Worm (Caenorhabditis elegans): ENCODE measurements around the gene B0303.14.

Gene B0303.14

DNA sequence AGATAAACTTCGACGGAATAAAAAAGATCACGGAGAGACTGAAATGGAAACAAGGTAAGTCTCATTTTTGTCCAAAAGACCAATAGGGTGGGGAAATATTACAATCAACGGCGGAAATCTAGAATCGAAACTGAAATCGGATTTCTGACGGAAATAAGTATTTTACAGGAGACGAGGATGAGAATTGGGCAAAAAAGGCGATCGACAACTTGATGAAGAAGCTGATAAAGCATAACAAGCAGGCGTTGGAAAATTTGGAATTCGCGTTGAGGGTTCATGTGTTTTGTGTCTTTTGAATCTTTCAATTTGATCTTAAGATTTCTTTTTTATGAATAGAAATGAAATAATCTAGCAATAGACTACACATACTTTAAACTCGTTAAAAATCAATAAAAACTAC, 34.6 kb upstream of the B0303.14 start, which contains the start of gene ugtp-1:
Gene ugtp-1 (minus strand): TSS at position 101 of the 400 bp plus-strand sequence.
- TF ChIP-seq ets-5 (GFP tag; IDR thresholded peaks at IDR 0.05), result no peak

DNA sequence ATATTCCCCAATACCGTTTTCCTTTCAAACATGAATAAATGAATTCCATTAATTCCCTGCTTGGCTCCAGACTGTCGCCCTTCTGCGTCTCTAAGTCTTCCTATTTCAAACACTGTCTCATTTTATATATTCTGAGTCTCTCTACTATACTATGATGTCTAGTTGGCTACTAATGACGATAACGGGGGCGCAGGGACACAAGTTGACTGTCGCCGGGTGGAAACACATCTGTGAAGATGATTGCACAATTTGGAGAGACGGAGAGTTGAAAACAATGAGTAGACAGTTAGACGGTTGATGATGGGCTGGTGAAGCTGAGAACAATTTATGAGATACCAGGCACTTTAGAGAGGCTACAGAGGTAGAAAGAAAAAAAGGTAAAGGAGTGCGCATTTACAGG, 33.5 kb upstream of the B0303.14 start, which contains the start of gene sma-2:
Gene sma-2 (plus strand): TSS at position 194 of the 400 bp plus-strand sequence.
- TF ChIP-seq hpl-2 (GFP tag; optimal IDR thresholded peaks at IDR 0.05) (peak; percentile 53), nhr-47 (tag; optimal IDR thresholded peaks at IDR 0.05) (peak; percentile 45), fkh-10 (GFP tag; optimal IDR thresholded peaks at IDR 0.05) (no peak), jun-1 (tag; optimal IDR thresholded peaks at IDR 0.05) (peak; percentile 34), lin-15B (tag; optimal IDR thresholded peaks at IDR 0.05) (no peak), lin-35 (GFP tag; optimal IDR thresholded peaks at IDR 0.05) (peak; percentile 27 to 78), nhr-12 (tag; optimal IDR thresholded peaks at IDR 0.05) (no peak), skn-1 (tag; optimal IDR thresholded peaks at IDR 0.05) (peak; percentile 14), dpl-1 (GFP tag; optimal IDR thresholded peaks at IDR 0.05) (peak; percentile 2 to 49 (median 42)), grh-1 (GFP tag; IDR thresholded peaks at IDR 0.05) (0 out of 2 replicates have a peak, but pooled peaks have one; percentile 32), dsc-1 (tag; optimal IDR thresholded peaks at IDR 0.05) (no peak), fkh-4 (tag; optimal IDR thresholded peaks at IDR 0.05; ENCODE audit: borderline replicate concordance) (no peak), tbx-2 (tag; optimal IDR thresholded peaks at IDR 0.05) (peak; percentile 81), hlh-17 (GFP tag; optimal IDR thresholded peaks at IDR 0.05; ENCODE audit: borderline replicate concordance) (no peak), pqm-1 (tag; optimal IDR thresholded peaks at IDR 0.05) (no peak), ztf-11 (tag; optimal IDR thresholded peaks at IDR 0.05) (peak in 1 of 2 experiments; percentile 22), ceh-8 (GFP tag; optimal IDR thresholded peaks at IDR 0.05) (no peak), alr-1 (tag; optimal IDR thresholded peaks at IDR 0.05; ENCODE audit: borderline replicate concordance) (no peak), fkh-8 (tag; optimal IDR thresholded peaks at IDR 0.05) (no peak), zag-1 (tag; optimal IDR thresholded peaks at IDR 0.05) (no peak), unc-62 (GFP tag; optimal IDR thresholded peaks at IDR 0.05) (no peak), mef-2 (tag; optimal IDR thresholded peaks at IDR 0.05) (no peak), ets-5 (GFP tag; IDR thresholded peaks at IDR 0.05) (no peak), mdl-1 (tag; optimal IDR thresholded peaks at IDR 0.05) (peak in 1 of 2 experiments; percentile 36), zip-4 (GFP tag; optimal IDR thresholded peaks at IDR 0.05) (no peak), irx-1 (tag; optimal IDR thresholded peaks at IDR 0.05) (peak; percentile 10), elt-2 (tag; optimal IDR thresholded peaks at IDR 0.05) (peak; percentile 87), aly-2 (tag; optimal IDR thresholded peaks at IDR 0.05) (no peak), xbp-1 (tag; optimal IDR thresholded peaks at IDR 0.05) (peak; percentile 32), vab-15 (tag; optimal IDR thresholded peaks at IDR 0.05) (no peak), efl-3 (GFP tag; optimal IDR thresholded peaks at IDR 0.05) (no peak), mab-9 (GFP tag; IDR thresholded peaks at IDR 0.05) (no peak), unc-30 (tag; optimal IDR thresholded peaks at IDR 0.05) (no peak), ceh-63 (GFP tag; optimal IDR thresholded peaks at IDR 0.05) (no peak), C04F5.9 (tag; optimal IDR thresholded peaks at IDR 0.05) (no peak), snpc-4 (tag; optimal IDR thresholded peaks at IDR 0.05) (no peak), Y116A8C.19 (tag; optimal IDR thresholded peaks at IDR 0.05; ENCODE audit: borderline replicate concordance) (no peak), sptf-1 (tag; optimal IDR thresholded peaks at IDR 0.05) (no peak), ztf-4 (tag; optimal IDR thresholded peaks at IDR 0.05) (peak; percentile 14), nhr-20 (tag; optimal IDR thresholded peaks at IDR 0.05) (peak; percentile 85), C16A3.4 (tag; optimal IDR thresholded peaks at IDR 0.05) (peak; percentile 41), lir-3 (tag; optimal IDR thresholded peaks at IDR 0.05; ENCODE audit: poor library complexity) (peak; percentile 21), nhr-237 (tag; optimal IDR thresholded peaks at IDR 0.05) (no peak), hlh-4 (tag; optimal IDR thresholded peaks at IDR 0.05) (no peak), rnt-1 (tag; optimal IDR thresholded peaks at IDR 0.05) (peak; percentile 12), lin-14 (GFP tag; optimal IDR thresholded peaks at IDR 0.05) (peak; percentile 81), aha-1 (tag; optimal IDR thresholded peaks at IDR 0.05) (no peak), C34B4.2 (tag; optimal IDR thresholded peaks at IDR 0.05) (no peak), ceh-88 (GFP tag; IDR thresholded peaks at IDR 0.05) (no peak), lsy-2 (tag; optimal IDR thresholded peaks at IDR 0.05) (peak; percentile 18 to 73), ama-1 (optimal IDR thresholded peaks at IDR 0.05) (no peak)

Measured in whole organism, L1 larva.